Worm (Caenorhabditis elegans) whole organism, L3 larva: ENCODE results near the gene ZK418.7.

Experiments
- elt-1 ChIP-seq: fragments of 150-350 bp; optimal IDR thresholded peaks from 2 replicates; lab custom pipeline; 2014; ENCODE audit warnings: missing biosample characterization, missing genetic modification characterization
- nhr-23 ChIP-seq: fragments of 150-350 bp; optimal IDR thresholded peaks from 2 replicates; lab custom pipeline; 2014; ENCODE audit warnings: missing biosample characterization, missing genetic modification reagents, missing genetic modification characterization

- TF ChIP-seq nhr-23 (tag; lab: Kevin White, UChicago) (no peak), elt-1 (tag; lab: Kevin White, UChicago) (no peak)
These were observed 4.2 kb downstream of the ZK418.7 start, which contains the start of gene ZK418.13 for ce11 chrIII:7076386-7076785.
